Worm (Caenorhabditis elegans) whole organism, late embryonic: ENCODE measurements around the gene sftb-6.
A peak's percentile ranks its signal among the peaks of the same experiment; 100 is the strongest.

Experiments
- C08G9.2 ChIP-seq: sonication (generic microtip); optimal IDR thresholded peaks from 2 replicates; lab custom pipeline; 2016; ENCODE audit warnings: mild to moderate bottlenecking, missing genetic modification characterization, moderate library complexity, missing compliant biosample characterization
- F13H6.1 ChIP-seq: sonication (generic microtip); optimal IDR thresholded peaks from 2 replicates; lab custom pipeline; 2016; ENCODE audit warnings: missing genetic modification characterization, missing compliant biosample characterization
- K02D7.2 ChIP-seq: sonication (generic microtip); optimal IDR thresholded peaks from 2 replicates; lab custom pipeline; 2017; ENCODE audit warnings: mild to moderate bottlenecking, missing genetic modification characterization, missing compliant biosample characterization
- T23F11.4 ChIP-seq: fragments of 200-800 bp; sonication (Bioruptor generic); optimal IDR thresholded peaks from 2 replicates; lab custom pipeline; 2018; ENCODE audit warnings: mild to moderate bottlenecking, missing genetic modification characterization, missing compliant biosample characterization
- ahr-1 ChIP-seq: sonication (generic microtip); optimal IDR thresholded peaks from 2 replicates; lab custom pipeline; 2016; ENCODE audit warnings: missing genetic modification characterization, missing compliant biosample characterization
- ama-1 ChIP-seq: fragments of 150-350 bp; optimal IDR thresholded peaks from 2 replicates; lab custom pipeline; 2014
- ceh-14 ChIP-seq: sonication (generic microtip); optimal IDR thresholded peaks from 2 replicates; lab custom pipeline; 2016; ENCODE audit warnings: missing genotype, missing genetic modification characterization, missing compliant biosample characterization
- ceh-18 ChIP-seq: sonication (generic microtip); optimal IDR thresholded peaks from 2 replicates; lab custom pipeline; 2016; ENCODE audit warnings: missing genetic modification characterization, missing compliant biosample characterization
- ceh-2 ChIP-seq: sonication (generic microtip); optimal IDR thresholded peaks from 2 replicates; lab custom pipeline; 2016; ENCODE audit warnings: missing genotype, missing genetic modification characterization, missing compliant biosample characterization
- ceh-22 ChIP-seq: sonication (generic microtip); optimal IDR thresholded peaks from 2 replicates; lab custom pipeline; 2017; ENCODE audit warnings: missing biosample characterization, missing genetic modification characterization
- ceh-30 ChIP-seq: fragments of 150-350 bp; optimal IDR thresholded peaks from 2 replicates; lab custom pipeline; 2014; ENCODE audit warnings: missing biosample characterization, missing genetic modification characterization
- ceh-31 ChIP-seq: sonication (generic microtip); optimal IDR thresholded peaks from 2 replicates; lab custom pipeline; 2016; ENCODE audit warnings: missing genetic modification characterization, missing compliant biosample characterization
- ceh-34 ChIP-seq: sonication (generic microtip); optimal IDR thresholded peaks from 2 replicates; lab custom pipeline; 2016; ENCODE audit warnings: mild to moderate bottlenecking, missing genetic modification characterization, missing compliant biosample characterization
- ceh-9 ChIP-seq: sonication (generic microtip); optimal IDR thresholded peaks from 2 replicates; lab custom pipeline; 2016; ENCODE audit warnings: mild to moderate bottlenecking, missing genetic modification characterization, inconsistent platforms, missing compliant biosample characterization
- che-1 ChIP-seq: sonication (generic microtip); optimal IDR thresholded peaks from 2 replicates; lab custom pipeline; 2016; ENCODE audit warnings: mild to moderate bottlenecking, missing genetic modification characterization, missing compliant biosample characterization
- dve-1 ChIP-seq: sonication (generic microtip); optimal IDR thresholded peaks from 2 replicates; lab custom pipeline; 2017; ENCODE audit warnings: antibody characterized with exemption, mild to moderate bottlenecking, missing genetic modification characterization, missing compliant biosample characterization
- elt-2 ChIP-seq: sonication (generic microtip); optimal IDR thresholded peaks from 2 replicates; lab custom pipeline; 2016; ENCODE audit warnings: missing genetic modification reagents, missing genetic modification characterization, missing compliant biosample characterization
- elt-4 ChIP-seq: sonication (generic microtip); optimal IDR thresholded peaks from 2 replicates; lab custom pipeline; 2016; ENCODE audit warnings: missing genetic modification characterization, missing compliant biosample characterization
- ets-4 ChIP-seq: sonication (generic microtip); optimal IDR thresholded peaks from 2 replicates; lab custom pipeline; 2016; ENCODE audit warnings: missing genetic modification characterization, missing compliant biosample characterization
- eyg-1 ChIP-seq: sonication (generic microtip); optimal IDR thresholded peaks from 2 replicates; lab custom pipeline; 2016; ENCODE audit warnings: missing genotype, missing genetic modification characterization, missing compliant biosample characterization
- fax-1 ChIP-seq: sonication (generic microtip); optimal IDR thresholded peaks from 2 replicates; lab custom pipeline; 2016; ENCODE audit warnings: missing genotype, missing genetic modification characterization, missing compliant biosample characterization
- fkh-6 ChIP-seq: sonication (generic microtip); optimal IDR thresholded peaks from 2 replicates; lab custom pipeline; 2016; ENCODE audit warnings: missing genetic modification characterization, missing compliant biosample characterization
- hlh-13 ChIP-seq: fragments of 200-800 bp; sonication (Bioruptor generic); optimal IDR thresholded peaks from 2 replicates; lab custom pipeline; 2018; ENCODE audit warnings: mild to moderate bottlenecking, missing genetic modification characterization, missing compliant biosample characterization
- hlh-30 ChIP-seq: sonication (generic microtip); optimal IDR thresholded peaks from 2 replicates; lab custom pipeline; 2017; ENCODE audit warnings: antibody characterized with exemption, missing genetic modification characterization, missing compliant biosample characterization; ENCODE audit not compliant: insufficient read depth
- hlh-6 ChIP-seq: sonication (generic microtip); optimal IDR thresholded peaks from 2 replicates; lab custom pipeline; 2016; ENCODE audit warnings: missing genotype, missing genetic modification characterization, missing compliant biosample characterization
- hlh-8 ChIP-seq: sonication (generic microtip); optimal IDR thresholded peaks from 2 replicates; lab custom pipeline; 2016; ENCODE audit warnings: missing genotype, missing genetic modification characterization, missing compliant biosample characterization
- madf-2 ChIP-seq: sonication (generic microtip); optimal IDR thresholded peaks from 2 replicates; lab custom pipeline; 2017; ENCODE audit warnings: missing genetic modification characterization, missing compliant biosample characterization
- mec-3 ChIP-seq: sonication (generic microtip); optimal IDR thresholded peaks from 2 replicates; lab custom pipeline; 2016; ENCODE audit warnings: borderline replicate concordance, missing genetic modification characterization, missing compliant biosample characterization
- nfya-1 ChIP-seq: sonication (generic microtip); optimal IDR thresholded peaks from 2 replicates; lab custom pipeline; 2017; ENCODE audit warnings: missing genetic modification characterization, mild to moderate bottlenecking, missing compliant biosample characterization, antibody characterized with exemption, moderate library complexity
- pat-9 ChIP-seq: fragments of 200-800 bp; sonication (Bioruptor generic); optimal IDR thresholded peaks from 2 replicates; lab custom pipeline; 2018; ENCODE audit warnings: mild to moderate bottlenecking, missing genetic modification characterization, moderate library complexity, missing compliant biosample characterization
- pax-1 ChIP-seq: fragments of 150-350 bp; optimal IDR thresholded peaks from 2 replicates; lab custom pipeline; 2014; ENCODE audit warnings: missing biosample characterization, missing genetic modification characterization
- pha-2 ChIP-seq: sonication (generic microtip); optimal IDR thresholded peaks from 2 replicates; lab custom pipeline; 2017; ENCODE audit warnings: mild to moderate bottlenecking, missing genetic modification characterization, missing compliant biosample characterization
- pqm-1 ChIP-seq: sonication (generic microtip); optimal IDR thresholded peaks from 2 replicates; lab custom pipeline; 2016; ENCODE audit warnings: missing genetic modification characterization, missing compliant biosample characterization
- pros-1 ChIP-seq: fragments of 150-350 bp; optimal IDR thresholded peaks from 2 replicates; lab custom pipeline; 2014; ENCODE audit warnings: missing biosample characterization, missing genetic modification reagents, missing genetic modification characterization
- ref-2 ChIP-seq: sonication (generic microtip); optimal IDR thresholded peaks from 2 replicates; lab custom pipeline; 2016; ENCODE audit warnings: missing genetic modification characterization, missing compliant biosample characterization
- rnt-1 ChIP-seq: sonication (generic microtip); optimal IDR thresholded peaks from 2 replicates; lab custom pipeline; 2016; ENCODE audit warnings: missing genetic modification characterization, missing compliant biosample characterization
- sdc-2 ChIP-seq: sonication (generic microtip); optimal IDR thresholded peaks from 2 replicates; lab custom pipeline; 2016; ENCODE audit warnings: missing genotype, missing genetic modification characterization, missing compliant biosample characterization
- sox-2 ChIP-seq: fragments of 200-800 bp; sonication (Bioruptor generic); IDR thresholded peaks from 2 replicates; pipeline ENCODE4 v1.3.6; 2022; ENCODE audit warnings: missing genetic modification reagents, missing genetic modification characterization, missing compliant biosample characterization
- sox-4 ChIP-seq: sonication (generic microtip); optimal IDR thresholded peaks from 2 replicates; lab custom pipeline; 2017; ENCODE audit warnings: mild to moderate bottlenecking, missing genetic modification characterization, inconsistent platforms, missing compliant biosample characterization
- syd-9 ChIP-seq: sonication (generic microtip); optimal IDR thresholded peaks from 2 replicates; lab custom pipeline; 2016; ENCODE audit warnings: mild to moderate bottlenecking, missing genetic modification characterization, moderate library complexity, missing compliant biosample characterization
- tbx-2 ChIP-seq: sonication (generic microtip); optimal IDR thresholded peaks from 2 replicates; lab custom pipeline; 2016; ENCODE audit warnings: missing genetic modification characterization, missing compliant biosample characterization
- tbx-7 ChIP-seq: sonication (generic microtip); optimal IDR thresholded peaks from 2 replicates; lab custom pipeline; 2016; ENCODE audit warnings: missing genotype, missing genetic modification characterization, missing compliant biosample characterization
- unc-42 ChIP-seq: sonication (generic microtip); optimal IDR thresholded peaks from 2 replicates; lab custom pipeline; 2016; ENCODE audit warnings: missing genotype, missing genetic modification characterization, missing compliant biosample characterization
- unc-55 ChIP-seq: sonication (generic microtip); optimal IDR thresholded peaks from 2 replicates; lab custom pipeline; 2017; ENCODE audit warnings: missing biosample characterization, missing genetic modification reagents, missing genetic modification characterization

Gene sftb-6

ce11 chrII:66322-66721, 31.9 kb upstream of the sftb-6 start:
- peak; percentile 28 for TF ChIP-seq mec-3
- TF ChIP-seq hlh-8 (tag; lab: Kevin White, UChicago), result peak; percentile 76
- peak; percentile 69 for TF ChIP-seq unc-55
- peak; percentile 1 for TF ChIP-seq pha-2
- peak; percentile 63 for TF ChIP-seq ceh-30 (tag; lab: Kevin White, UChicago)
- TF ChIP-seq sox-2, result peak; percentile 67
- no peak for TF ChIP-seq T23F11.4 (GFP tag; lab: Kevin White, UChicago)
- peak; percentile 79 for TF ChIP-seq ceh-31 (tag; lab: Kevin White, UChicago)
- TF ChIP-seq fkh-6, result no peak
- no peak for TF ChIP-seq sox-4
- TF ChIP-seq tbx-2 (tag; lab: Kevin White, UChicago), result peak; percentile 84
- peak; percentile 34 for TF ChIP-seq ceh-18 (tag; lab: Kevin White, UChicago)
- peak; percentile 3 for TF ChIP-seq pqm-1
- peak; percentile 38 for TF ChIP-seq sdc-2 (tag; lab: Kevin White, UChicago)
- peak; percentile 13 for TF ChIP-seq unc-42 (tag; lab: Kevin White, UChicago)
- peak; percentile 48 for TF ChIP-seq nfya-1 (tag; lab: Kevin White, UChicago)
- peak; percentile 46 for TF ChIP-seq madf-2 (tag; lab: Kevin White, UChicago)
- TF ChIP-seq elt-2 (tag; lab: Kevin White, UChicago), result peak; percentile 39
- TF ChIP-seq pax-1 (tag; lab: Kevin White, UChicago), result peak; percentile 79
- peak; percentile 75 for TF ChIP-seq ets-4 (tag; lab: Kevin White, UChicago)
- TF ChIP-seq dve-1 (tag; lab: Kevin White, UChicago), result peak; percentile 31
- peak; percentile 84 for TF ChIP-seq eyg-1 (tag; lab: Kevin White, UChicago)
- TF ChIP-seq ref-2, result peak; percentile 92
- no peak for TF ChIP-seq elt-4
- TF ChIP-seq tbx-7, result peak; percentile 38
- TF ChIP-seq ceh-22 (tag; lab: Kevin White, UChicago), result no peak
- no peak for TF ChIP-seq K02D7.2 (tag; lab: Kevin White, UChicago)
- no peak for TF ChIP-seq ceh-14
- TF ChIP-seq F13H6.1, result no peak
- peak; percentile 84 for TF ChIP-seq hlh-30 (tag; lab: Kevin White, UChicago)
- peak; percentile 63 for TF ChIP-seq ceh-34 (tag; lab: Kevin White, UChicago)
- peak; percentile 17 for TF ChIP-seq syd-9 (tag; lab: Kevin White, UChicago)
- TF ChIP-seq ceh-2 (tag; lab: Kevin White, UChicago), result peak; percentile 64
- no peak for TF ChIP-seq fax-1
- no peak for TF ChIP-seq ceh-9 (tag; lab: Kevin White, UChicago)
- TF ChIP-seq rnt-1 (tag; lab: Kevin White, UChicago), result peak; percentile 31
- TF ChIP-seq C08G9.2, result no peak
- peak; percentile 83 for TF ChIP-seq pros-1 (tag; lab: Kevin White, UChicago)
- TF ChIP-seq hlh-6 (tag; lab: Kevin White, UChicago), result no peak

- no peak for TF ChIP-seq che-1 (tag; lab: Kevin White, UChicago)
- TF ChIP-seq pax-1 (tag; lab: Kevin White, UChicago), result no peak
- TF ChIP-seq tbx-2 (tag; lab: Kevin White, UChicago), result no peak
- TF ChIP-seq hlh-8 (tag; lab: Kevin White, UChicago), result no peak
- TF ChIP-seq pros-1 (tag; lab: Kevin White, UChicago), result no peak
- no peak for TF ChIP-seq fax-1
- no peak for TF ChIP-seq eyg-1 (tag; lab: Kevin White, UChicago)
- TF ChIP-seq ahr-1 (tag; lab: Kevin White, UChicago), result no peak
- no peak for TF ChIP-seq ama-1
- no peak for TF ChIP-seq pat-9 (tag; lab: Kevin White, UChicago)
- TF ChIP-seq K02D7.2 (tag; lab: Kevin White, UChicago), result no peak
- TF ChIP-seq unc-42 (tag; lab: Kevin White, UChicago), result no peak
- no peak for TF ChIP-seq ceh-31 (tag; lab: Kevin White, UChicago)
- no peak for TF ChIP-seq ceh-18 (tag; lab: Kevin White, UChicago)
- no peak for TF ChIP-seq hlh-13 (GFP tag; lab: Kevin White, UChicago)
Measured at ce11 chrII:67663-68062, 30.5 kb upstream of the sftb-6 start.
